Fruit fly (Drosophila melanogaster) whole organism, embryonic: ENCODE results near the gene CG32425.
A peak's percentile ranks its signal among the peaks of the same experiment; 100 is the strongest.

ENCODE experiments used
- Atf3 ChIP-seq: fragments of 200-800 bp; sonication (Bioruptor generic); optimal IDR thresholded peaks from 3 replicates; lab custom pipeline; 2016; ENCODE audit warnings: missing biosample characterization, missing genetic modification characterization
- Atf6 ChIP-seq: fragments of 200-800 bp; sonication (Bioruptor generic); IDR thresholded peaks from 2 replicates; pipeline ENCODE4 v1.3.6; 2022; ENCODE audit warnings: missing biosample characterization, missing genetic modification characterization
- Blimp-1 ChIP-seq: fragments of 200-800 bp; sonication (Bioruptor generic); optimal IDR thresholded peaks from 3 replicates; lab custom pipeline; 2018; ENCODE audit warnings: missing biosample characterization, missing genetic modification characterization, mild to moderate bottlenecking, moderate library complexity, missing genetic modification reagents
- CG10209 ChIP-seq: fragments of 200-800 bp; sonication (Bioruptor generic); optimal IDR thresholded peaks from 3 replicates; lab custom pipeline; 2017; ENCODE audit warnings: missing biosample characterization, mild to moderate bottlenecking, missing genetic modification characterization, missing genetic modification reagents
- CG10431 ChIP-seq: fragments of 200-800 bp; sonication (Bioruptor generic); optimal IDR thresholded peaks from 3 replicates; lab custom pipeline; 2018; ENCODE audit warnings: missing biosample characterization, mild to moderate bottlenecking, missing genetic modification characterization
- CG10565 ChIP-seq: fragments of 200-800 bp; sonication (Bioruptor generic); optimal IDR thresholded peaks from 3 replicates; lab custom pipeline; 2016; ENCODE audit warnings: missing biosample characterization, mild to moderate bottlenecking, missing genetic modification characterization
- CG11247 ChIP-seq: fragments of 200-800 bp; sonication (Bioruptor generic); IDR thresholded peaks from 2 replicates; pipeline ENCODE4 v1.3.6; 2022; ENCODE audit warnings: missing biosample characterization, missing genetic modification characterization
- CG14667 ChIP-seq: fragments of 200-800 bp; sonication (Bioruptor generic); IDR thresholded peaks from 2 replicates; pipeline ENCODE4 v1.3.6; 2022; ENCODE audit warnings: missing biosample characterization, missing genetic modification characterization
- CG15514 ChIP-seq: fragments of 200-800 bp; sonication (Bioruptor generic); optimal IDR thresholded peaks from 3 replicates; lab custom pipeline; 2017; ENCODE audit warnings: missing biosample characterization, missing genetic modification characterization, mild to moderate bottlenecking, moderate library complexity, missing genetic modification reagents
- CG15601 ChIP-seq: fragments of 200-800 bp; sonication (Bioruptor generic); optimal IDR thresholded peaks from 3 replicates; lab custom pipeline; 2019; ENCODE audit warnings: missing biosample characterization, mild to moderate bottlenecking, missing genetic modification characterization, moderate library complexity
- CG16863 ChIP-seq: fragments of 200-800 bp; sonication (Bioruptor generic); optimal IDR thresholded peaks from 3 replicates; lab custom pipeline; 2016; ENCODE audit warnings: missing biosample characterization, missing genetic modification characterization
- CG17359 ChIP-seq: fragments of 200-800 bp; sonication (Bioruptor generic); optimal IDR thresholded peaks from 3 replicates; lab custom pipeline; 2018; ENCODE audit warnings: missing biosample characterization, mild to moderate bottlenecking, missing genetic modification characterization, moderate library complexity
- CG17568 ChIP-seq: fragments of 200-800 bp; sonication (Bioruptor generic); optimal IDR thresholded peaks from 2 replicates; lab custom pipeline; 2018; ENCODE audit warnings: missing biosample characterization, mild to moderate bottlenecking, missing genetic modification characterization, moderate library complexity
- CG1832 ChIP-seq: fragments of 200-800 bp; sonication (Bioruptor generic); optimal IDR thresholded peaks from 2 replicates; lab custom pipeline; 2017; ENCODE audit warnings: missing biosample characterization, mild to moderate bottlenecking, missing genetic modification characterization, inconsistent platforms
- CG18619 ChIP-seq: fragments of 200-800 bp; sonication (Bioruptor generic); optimal IDR thresholded peaks from 3 replicates; lab custom pipeline; 2017; ENCODE audit warnings: missing biosample characterization, mild to moderate bottlenecking, missing genetic modification characterization
- CG2199 ChIP-seq: fragments of 200-800 bp; sonication (Bioruptor generic); IDR thresholded peaks from 3 replicates; pipeline ENCODE4 v1.3.6; 2022; ENCODE audit warnings: missing biosample characterization, missing genetic modification characterization
- CG2712 ChIP-seq: fragments of 200-800 bp; optimal IDR thresholded peaks from 3 replicates; lab custom pipeline; 2019; ENCODE audit warnings: missing biosample characterization, mild to moderate bottlenecking, missing genetic modification characterization, moderate library complexity
- CG3065 ChIP-seq: fragments of 200-800 bp; sonication (Bioruptor generic); optimal IDR thresholded peaks from 2 replicates; lab custom pipeline; 2016; ENCODE audit warnings: missing biosample characterization, missing genetic modification characterization
- CG32532 ChIP-seq: fragments of 200-800 bp; sonication (Bioruptor generic); IDR thresholded peaks from 2 replicates; pipeline ENCODE4 v1.3.6; 2022; ENCODE audit warnings: missing biosample characterization, missing genetic modification characterization
- CG3407 ChIP-seq: fragments of 200-800 bp; sonication (Bioruptor generic); optimal IDR thresholded peaks from 2 replicates; lab custom pipeline; 2018; ENCODE audit warnings: missing biosample characterization, mild to moderate bottlenecking, missing genetic modification characterization
- CG3838 ChIP-seq: fragments of 200-800 bp; sonication (Bioruptor generic); optimal IDR thresholded peaks from 3 replicates; lab custom pipeline; 2016; ENCODE audit warnings: missing biosample characterization, missing genetic modification characterization
- CG6175 ChIP-seq: fragments of 200-800 bp; sonication (Bioruptor generic); IDR thresholded peaks from 3 replicates; pipeline ENCODE4 v1.3.6; 2022; ENCODE audit warnings: missing biosample characterization, missing genetic modification characterization
- CG8478 ChIP-seq: fragments of >200 bp; optimal IDR thresholded peaks from 2 replicates; lab custom pipeline; 2018
- CG9609 ChIP-seq: fragments of 200-800 bp; sonication (Bioruptor generic); optimal IDR thresholded peaks from 3 replicates; lab custom pipeline; 2016; ENCODE audit warnings: missing biosample characterization, missing genetic modification characterization
- Camta ChIP-seq: fragments of 200-800 bp; sonication (Bioruptor generic); optimal IDR thresholded peaks from 2 replicates; lab custom pipeline; 2016; ENCODE audit warnings: missing biosample characterization, missing genetic modification characterization
- Dip3 ChIP-seq: fragments of 200-800 bp; sonication (Bioruptor generic); optimal IDR thresholded peaks from 3 replicates; lab custom pipeline; 2016; ENCODE audit warnings: missing biosample characterization, missing genetic modification characterization
- Eip74EF ChIP-seq, 2 experiments: fragments of 200-800 bp in 1 of 2; fragments of >200 bp in 1 of 2; sonication (Bioruptor generic) in 1 of 2; optimal IDR thresholded peaks; 2 replicates each; lab custom pipeline; 2017 to 2019; ENCODE audit warnings: missing biosample characterization in 2 of 2, missing genetic modification characterization in 2 of 2, mild to moderate bottlenecking in 1 of 2, moderate library complexity in 1 of 2
- H15 ChIP-seq: fragments of 200-800 bp; sonication (Bioruptor generic); IDR thresholded peaks from 3 replicates; pipeline ENCODE4 v1.3.6; 2022; ENCODE audit warnings: missing biosample characterization, missing genetic modification characterization
- H2.0 ChIP-seq: fragments of 200-800 bp; sonication (Bioruptor generic); IDR thresholded peaks from 2 replicates; pipeline ENCODE4 v1.3.6; 2022; ENCODE audit warnings: missing biosample characterization, missing genetic modification characterization
- Med ChIP-seq: fragments of 200-800 bp; sonication (Bioruptor generic); peaks from one replicate; lab custom pipeline; 2016; ENCODE audit warnings: missing biosample characterization, missing genetic modification characterization, mild to moderate bottlenecking, inconsistent platforms, moderate library complexity
- Ptx1 ChIP-seq: fragments of 200-800 bp; sonication (Bioruptor generic); IDR thresholded peaks from 2 replicates; pipeline ENCODE4 v1.3.6; 2022; ENCODE audit warnings: missing biosample characterization, missing genetic modification characterization
- Six4 ChIP-seq: fragments of 200-800 bp; sonication (Bioruptor generic); optimal IDR thresholded peaks from 2 replicates; lab custom pipeline; 2016; ENCODE audit warnings: missing biosample characterization, missing genetic modification characterization
- Sry-δ ChIP-seq: fragments of 200-800 bp; sonication (Bioruptor generic); optimal IDR thresholded peaks from 2 replicates; lab custom pipeline; 2016; ENCODE audit warnings: missing biosample characterization, missing genetic modification characterization
- Usf ChIP-seq: fragments of 200-800 bp; sonication (Bioruptor generic); optimal IDR thresholded peaks from 2 replicates; lab custom pipeline; 2017; ENCODE audit warnings: missing genotype, missing biosample characterization, missing genetic modification characterization
- bigmax ChIP-seq: fragments of 200-800 bp; sonication (Bioruptor generic); optimal IDR thresholded peaks from 2 replicates; lab custom pipeline; 2018; ENCODE audit warnings: missing biosample characterization, mild to moderate bottlenecking, missing genetic modification characterization
- bowl ChIP-seq: fragments of 200-800 bp; sonication (Bioruptor generic); IDR thresholded peaks from 2 replicates; pipeline ENCODE4 v1.3.6; 2022; ENCODE audit warnings: missing biosample characterization, missing genetic modification characterization
- bsh ChIP-seq, 2 experiments: fragments of 200-800 bp; sonication (Bioruptor generic); optimal IDR thresholded peaks; 2 replicates each; lab custom pipeline; 2017 to 2018; ENCODE audit warnings: mild to moderate bottlenecking in 2 of 2, missing biosample characterization in 2 of 2, missing genetic modification characterization in 2 of 2, moderate library complexity in 1 of 2
- cato ChIP-seq: fragments of 200-800 bp; sonication (Bioruptor generic); optimal IDR thresholded peaks from 2 replicates; lab custom pipeline; 2016; ENCODE audit warnings: missing biosample characterization, missing genetic modification characterization, borderline replicate concordance
- danr ChIP-seq: fragments of 200-800 bp; sonication (Bioruptor generic); IDR thresholded peaks from 2 replicates; pipeline ENCODE4 v1.3.6; 2022; ENCODE audit warnings: missing biosample characterization, missing genetic modification characterization
- dmrt11E ChIP-seq: fragments of 200-800 bp; sonication (Bioruptor generic); optimal IDR thresholded peaks from 3 replicates; lab custom pipeline; 2018; ENCODE audit warnings: missing biosample characterization, mild to moderate bottlenecking, missing genetic modification characterization, moderate library complexity
- fd102C ChIP-seq: fragments of 200-800 bp; sonication (Bioruptor generic); optimal IDR thresholded peaks from 2 replicates; lab custom pipeline; 2018; ENCODE audit warnings: missing biosample characterization, mild to moderate bottlenecking, missing genetic modification characterization, moderate library complexity
- ftz-f1 ChIP-seq: fragments of 200-800 bp; sonication (Bioruptor generic); optimal IDR thresholded peaks from 2 replicates; lab custom pipeline; 2016; ENCODE audit warnings: missing biosample characterization, missing genetic modification characterization
- gcm ChIP-seq: fragments of 200-800 bp; sonication (Bioruptor generic); optimal IDR thresholded peaks from 2 replicates; lab custom pipeline; 2019; ENCODE audit warnings: missing biosample characterization, mild to moderate bottlenecking, missing genetic modification characterization, moderate library complexity
- mirr ChIP-seq: fragments of 200-800 bp; sonication (Bioruptor generic); optimal IDR thresholded peaks from 3 replicates; lab custom pipeline; 2018; ENCODE audit warnings: missing biosample characterization, mild to moderate bottlenecking, missing genetic modification characterization
- nerfin-2 ChIP-seq: fragments of 200-800 bp; sonication (Bioruptor generic); IDR thresholded peaks from 2 replicates; pipeline ENCODE4 v1.3.6; 2022; ENCODE audit warnings: missing biosample characterization, missing genetic modification characterization; ENCODE audit not compliant: partially characterized antibody
- pum ChIP-seq: fragments of 200-800 bp; sonication (Bioruptor generic); optimal IDR thresholded peaks from 2 replicates; lab custom pipeline; 2016; ENCODE audit warnings: missing biosample characterization, missing genetic modification characterization
- sens ChIP-seq: fragments of 200-800 bp; sonication (Bioruptor generic); peaks from one replicate; lab custom pipeline; 2016; ENCODE audit warnings: missing biosample characterization, missing genetic modification characterization
- ssp ChIP-seq: fragments of 200-800 bp; sonication (Bioruptor generic); IDR thresholded peaks from 2 replicates; pipeline ENCODE4 v1.3.6; 2022; ENCODE audit warnings: missing biosample characterization, missing genetic modification characterization
- toy ChIP-seq: fragments of 200-800 bp; sonication (Bioruptor generic); IDR thresholded peaks from 2 replicates; pipeline ENCODE4 v1.3.6; 2022; ENCODE audit warnings: missing biosample characterization, missing genetic modification characterization
- unpg ChIP-seq: fragments of 200-800 bp; sonication (Bioruptor generic); optimal IDR thresholded peaks from 3 replicates; lab custom pipeline; 2018; ENCODE audit warnings: missing biosample characterization, mild to moderate bottlenecking, missing genetic modification characterization, moderate library complexity

CG32425 gene

dm6 chr3L:20473021-20473799, 23.9 kb upstream of the CG32425 start, which contains the start of the genes CG32428 and CG5969 (continued):
- peak; percentile 43 for TF ChIP-seq CG17359
- TF ChIP-seq CG16863 (GFP tag; lab: Kevin White, UChicago) = no peak
- no peak for TF ChIP-seq CG3065 (GFP tag; lab: Kevin White, UChicago)
- TF ChIP-seq bsh (GFP tag; optimal IDR thresholded peaks at IDR 0.05; lab: Kevin White, UChicago) = peak in 1 of 2 experiments; percentile 35
- peak; percentile 29 for TF ChIP-seq mirr (GFP tag; lab: Kevin White, UChicago)
- no peak for TF ChIP-seq CG3407 (GFP tag; lab: Kevin White, UChicago)
- no peak for TF ChIP-seq CG6175 (GFP tag; lab: Robert Waterston, UW)
- peak; percentile 80 for TF ChIP-seq ftz-f1 (GFP tag; lab: Kevin White, UChicago)
- peak; percentile 67 for TF ChIP-seq unpg (GFP tag; lab: Kevin White, UChicago)
- no peak for TF ChIP-seq CG10431 (GFP tag; lab: Kevin White, UChicago)
- peak; percentile 50; the same call in 2 of the 3 replicates for TF ChIP-seq H15 (GFP tag; lab: Robert Waterston, UW)
- peak; percentile 61 for TF ChIP-seq CG11247 (GFP tag; lab: Robert Waterston, UW)
- TF ChIP-seq Sry-δ (GFP tag; lab: Kevin White, UChicago) = no peak
- TF ChIP-seq Camta (GFP tag; lab: Kevin White, UChicago) = no peak
- peak; percentile 69 for TF ChIP-seq CG2712
- peak; percentile 55 for TF ChIP-seq Usf (GFP tag; lab: Kevin White, UChicago)
- TF ChIP-seq CG15514 = peak; percentile 55
- TF ChIP-seq CG15601 (tag; lab: Kevin White, UChicago) = peak; percentile 28
- no peak for TF ChIP-seq CG3838 (GFP tag; lab: Kevin White, UChicago)
- TF ChIP-seq CG18619 = peak; percentile 58
- TF ChIP-seq CG9609 (GFP tag; lab: Kevin White, UChicago) = no peak
- peak; percentile 82 for TF ChIP-seq Med
- TF ChIP-seq Ptx1 (GFP tag; lab: Robert Waterston, UW) = peak; percentile 70
- peak; percentile 9; the same call in 1 of the 2 replicates for TF ChIP-seq Atf6
- no peak for TF ChIP-seq danr (GFP tag; lab: Robert Waterston, UW)
- TF ChIP-seq CG2199 (GFP tag; lab: Robert Waterston, UW) = no peak
- TF ChIP-seq CG17568 = no peak
- TF ChIP-seq Dip3 (GFP tag; lab: Kevin White, UChicago) = peak; percentile 9
- peak; percentile 32 for TF ChIP-seq gcm (GFP tag; lab: Kevin White, UChicago)
- TF ChIP-seq cato (GFP tag; lab: Kevin White, UChicago) = no peak
- TF ChIP-seq bigmax = no peak
- peak; percentile 29 for TF ChIP-seq Six4 (GFP tag; lab: Kevin White, UChicago)
- TF ChIP-seq bowl (GFP tag; lab: Robert Waterston, UW) = no peak
- TF ChIP-seq Blimp-1 (GFP tag; lab: Kevin White, UChicago) = peak; percentile 26
- no peak for TF ChIP-seq dmrt11E (tag; lab: Kevin White, UChicago)
- peak; percentile 12 for TF ChIP-seq pum
- no peak for TF ChIP-seq toy (GFP tag; lab: Robert Waterston, UW)
- TF ChIP-seq CG10565 (GFP tag; lab: Kevin White, UChicago) = no peak
- TF ChIP-seq ssp = no peak; the same call in 1 of the 2 replicates
- TF ChIP-seq Eip74EF (GFP tag; optimal IDR thresholded peaks at IDR 0.05; lab: Kevin White, UChicago) = peak in 1 of 2 experiments; percentile 11
- no peak for TF ChIP-seq nerfin-2 (GFP tag; lab: Robert Waterston, UW)
- no peak for TF ChIP-seq CG8478 (lab: Kevin White, UChicago)
- TF ChIP-seq H2.0 (GFP tag; lab: Robert Waterston, UW) = peak; percentile 71
- TF ChIP-seq fd102C (GFP tag; lab: Kevin White, UChicago) = no peak
- TF ChIP-seq CG32532 (GFP tag; lab: Robert Waterston, UW) = peak; percentile 84
- TF ChIP-seq CG10209 (GFP tag; lab: Kevin White, UChicago) = peak; percentile 70
- TF ChIP-seq CG1832 (GFP tag; lab: Kevin White, UChicago) = no peak
- peak; percentile 22 for TF ChIP-seq sens (GFP tag; lab: Kevin White, UChicago)
- no peak for TF ChIP-seq Atf3 (GFP tag; lab: Kevin White, UChicago)
- peak; percentile 54 for TF ChIP-seq CG14667
